Fruit fly (Drosophila melanogaster): ENCODE measurements around the gene CG14285.
A peak's percentile ranks its signal among the peaks of the same experiment; 100 is the strongest.

Gene CG14285

dm6 chr3R:19027165-19027564 lies 2.3 kb downstream of the CG14285 start, which contains the start of gene NP15.6 (continued):
- TF ChIP-seq CG4617 (GFP tag; optimal IDR thresholded peaks at IDR 0.05; ENCODE audit: borderline replicate concordance) (peak; percentile 46), YL-1 (GFP tag; optimal IDR thresholded peaks at IDR 0.05) (peak; percentile 41), CG2116 (GFP tag; optimal IDR thresholded peaks at IDR 0.05) (no peak), CG14441 (GFP tag; IDR thresholded peaks at IDR 0.05) (no peak), CG14710 (tag; optimal IDR thresholded peaks at IDR 0.05) (peak; percentile 26), D19B (GFP tag; optimal IDR thresholded peaks at IDR 0.05) (no peak), NK7.1 (GFP tag; optimal IDR thresholded peaks at IDR 0.05) (no peak), sisA (GFP tag; IDR thresholded peaks at IDR 0.05) (no peak), CG13894 (tag; optimal IDR thresholded peaks at IDR 0.05) (no peak), CG6854 (GFP tag; optimal IDR thresholded peaks at IDR 0.05) (no peak), Vsx1 (GFP tag; optimal IDR thresholded peaks at IDR 0.05) (no peak), danr (GFP tag; IDR thresholded peaks at IDR 0.05) (no peak), exex (tag; optimal IDR thresholded peaks at IDR 0.05) (no peak), Hr39 (optimal IDR thresholded peaks at IDR 0.05) (no peak), CG2889 (GFP tag; IDR thresholded peaks at IDR 0.05) (no peak), pb (GFP tag; optimal IDR thresholded peaks at IDR 0.05) (no peak), CG13287 (GFP tag; IDR thresholded peaks at IDR 0.05; ENCODE audit: partially characterized antibody) (peak; percentile 23; the same call in 1 of the 2 replicates), pzg (GFP tag; optimal IDR thresholded peaks at IDR 0.05) (peak; percentile 61), vnd (GFP tag; IDR thresholded peaks at IDR 0.05; ENCODE audit: partially characterized antibody) (no peak), CG30020 (tag; optimal IDR thresholded peaks at IDR 0.05) (no peak), hkb (optimal IDR thresholded peaks at IDR 0.05) (no peak), hkb (GFP tag; IDR thresholded peaks at IDR 0.05) (no peak), TFAM (GFP tag; optimal IDR thresholded peaks at IDR 0.05) (no peak), E2f2 (GFP tag; IDR thresholded peaks at IDR 0.05) (peak; percentile 56), oc (tag; optimal IDR thresholded peaks at IDR 0.05) (no peak), CG6813 (GFP tag; optimal IDR thresholded peaks at IDR 0.05) (no peak), ci (GFP tag; IDR thresholded peaks at IDR 0.05) (no peak), Pdp1 (GFP tag; optimal IDR thresholded peaks at IDR 0.05) (no peak), crp (GFP tag; optimal IDR thresholded peaks at IDR 0.05) (peak; percentile 56 to 92), ato (GFP tag; IDR thresholded peaks at IDR 0.05; ENCODE audit: partially characterized antibody) (no peak), ro (GFP tag; IDR thresholded peaks at IDR 0.05) (no peak), Gsc (GFP tag; IDR thresholded peaks at IDR 0.05) (no peak), Kr (GFP tag; optimal IDR thresholded peaks at IDR 0.05) (no peak), CG8281 (tag; optimal IDR thresholded peaks at IDR 0.05) (no peak), dmrt99B (tag; optimal IDR thresholded peaks at IDR 0.05) (no peak), CG17359 (tag; optimal IDR thresholded peaks at IDR 0.05) (no peak), Max (GFP tag; optimal IDR thresholded peaks at IDR 0.05) (no peak), Ets65A (GFP tag) (no peak), PHDP (tag; optimal IDR thresholded peaks at IDR 0.05) (no peak), CG1233 (GFP tag; optimal IDR thresholded peaks at IDR 0.05) (no peak), BEAF-32 (GFP tag; optimal IDR thresholded peaks at IDR 0.05) (peak; percentile 35), CG6175 (GFP tag; IDR thresholded peaks at IDR 0.05) (no peak), CG15514 (GFP tag; optimal IDR thresholded peaks at IDR 0.05) (peak; percentile 27), Sin3A (optimal IDR thresholded peaks at IDR 0.05) (peak; percentile 3), Dp (GFP tag; optimal IDR thresholded peaks at IDR 0.05) (peak; percentile 49), CG5953 (GFP tag; IDR thresholded peaks at IDR 0.05) (no peak), trem (tag; optimal IDR thresholded peaks at IDR 0.05) (peak; percentile 39), CG8359 (GFP tag; optimal IDR thresholded peaks at IDR 0.05; ENCODE audit: borderline replicate concordance) (no peak)

Data from whole organism, embryonic.